Worm (Caenorhabditis elegans) whole organism, early embryonic: ENCODE measurements around the gene F46B3.16.

Experiments
- B0310.2 ChIP-seq: sonication (generic microtip); optimal IDR thresholded peaks from 2 replicates; lab custom pipeline; 2016; ENCODE audit warnings: mild to moderate bottlenecking, missing genetic modification characterization, missing compliant biosample characterization
- F13C5.2 ChIP-seq: sonication (generic microtip); optimal IDR thresholded peaks from 2 replicates; lab custom pipeline; 2017; ENCODE audit warnings: mild to moderate bottlenecking, missing genetic modification characterization, inconsistent platforms, missing compliant biosample characterization
- aly-1 ChIP-seq: sonication (generic microtip); optimal IDR thresholded peaks from 2 replicates; lab custom pipeline; 2016; ENCODE audit warnings: missing genetic modification characterization, missing compliant biosample characterization
- ama-1 ChIP-seq: fragments of 150-350 bp; optimal IDR thresholded peaks from 2 replicates; lab custom pipeline; 2014
- ceh-13 ChIP-seq: fragments of 200-800 bp; sonication (Bioruptor generic); optimal IDR thresholded peaks from 2 replicates; lab custom pipeline; 2018; ENCODE audit warnings: mild to moderate bottlenecking, missing genetic modification characterization, missing compliant biosample characterization
- ceh-36 ChIP-seq: sonication (generic microtip); optimal IDR thresholded peaks from 2 replicates; lab custom pipeline; 2016; ENCODE audit warnings: missing genetic modification characterization, inconsistent platforms, missing compliant biosample characterization
- ets-7 ChIP-seq: sonication (generic microtip); optimal IDR thresholded peaks from 2 replicates; lab custom pipeline; 2016; ENCODE audit warnings: missing genotype, missing genetic modification characterization, missing compliant biosample characterization
- flt-1 ChIP-seq: fragments of 200-800 bp; sonication (Bioruptor generic); IDR thresholded peaks from 2 replicates; pipeline ENCODE4 v1.3.6; 2022; ENCODE audit warnings: missing genetic modification characterization, missing compliant biosample characterization
- hmbx-1 ChIP-seq: sonication (generic microtip); optimal IDR thresholded peaks from 2 replicates; lab custom pipeline; 2016; ENCODE audit warnings: mild to moderate bottlenecking, missing genetic modification characterization, missing compliant biosample characterization
- hmg-4 ChIP-seq: fragments of 200-800 bp; sonication (Bioruptor generic); optimal IDR thresholded peaks from 2 replicates; lab custom pipeline; 2018; ENCODE audit warnings: mild to moderate bottlenecking, missing genetic modification characterization, missing compliant biosample characterization
- hnd-1 ChIP-seq: sonication (generic microtip); optimal IDR thresholded peaks from 2 replicates; lab custom pipeline; 2016; ENCODE audit warnings: missing genetic modification characterization, missing compliant biosample characterization
- pes-1 ChIP-seq: fragments of 200-800 bp; sonication (Bioruptor generic); IDR thresholded peaks from 2 replicates; pipeline ENCODE4 v1.3.6; 2022; ENCODE audit warnings: missing genetic modification reagents, missing genetic modification characterization, missing compliant biosample characterization
- scrt-1 ChIP-seq: fragments of 200-800 bp; sonication (Bioruptor generic); IDR thresholded peaks from 2 replicates; pipeline ENCODE4 v1.3.6; 2022; ENCODE audit warnings: missing genetic modification characterization, missing compliant biosample characterization
- sea-1 ChIP-seq: fragments of 200-800 bp; sonication (Bioruptor generic); conservative IDR thresholded peaks from 2 replicates; pipeline ENCODE4 v1.3.6; 2022; ENCODE audit warnings: missing genetic modification characterization, missing compliant biosample characterization
- tbx-11 ChIP-seq: fragments of 200-800 bp; sonication (Bioruptor generic); IDR thresholded peaks from 2 replicates; pipeline ENCODE4 v1.3.6; 2022; ENCODE audit warnings: missing genetic modification characterization, missing compliant biosample characterization
- tbx-37 ChIP-seq: fragments of 200-800 bp; sonication (Bioruptor generic); conservative IDR thresholded peaks from 2 replicates; pipeline ENCODE4 v1.3.6; 2022; ENCODE audit warnings: missing genetic modification reagents, missing genetic modification characterization, missing compliant biosample characterization
- tra-4 ChIP-seq: sonication (generic microtip); optimal IDR thresholded peaks from 2 replicates; lab custom pipeline; 2017; ENCODE audit warnings: missing genetic modification characterization, missing compliant biosample characterization

The F46B3.16 gene

ce11 chrV:20645479-20645878 lies 11.0 kb downstream of the F46B3.16 start:
- no peak for TF ChIP-seq tra-4
- TF ChIP-seq tbx-11: no peak
- no peak for TF ChIP-seq hnd-1 (tag; lab: Kevin White, UChicago)
- TF ChIP-seq pes-1 (GFP tag; lab: Robert Waterston, UW): no peak
- TF ChIP-seq ets-7 (tag; lab: Kevin White, UChicago): no peak

DNA sequence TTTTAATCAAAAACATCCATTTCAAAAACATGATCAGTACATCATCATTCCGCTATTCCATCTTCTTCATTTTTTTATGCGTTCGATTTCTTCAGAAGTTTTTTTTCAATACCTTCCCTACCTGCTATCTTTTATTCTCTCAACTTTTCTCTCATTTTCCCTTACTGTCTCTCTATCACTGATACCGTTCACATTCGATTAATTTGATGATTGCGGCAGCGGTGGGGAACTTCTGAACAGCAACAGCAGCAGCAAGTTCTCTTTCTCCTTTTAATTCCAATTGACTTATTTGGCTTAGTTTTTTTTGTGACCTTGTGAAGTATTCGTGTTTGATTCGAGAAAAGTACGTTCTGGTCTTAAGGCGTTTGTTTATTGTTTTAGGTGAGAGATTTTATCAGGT lies 14.4 kb downstream of the F46B3.16 start:
- TF ChIP-seq F13C5.2 (no peak), ceh-13 (GFP tag; lab: Kevin White, UChicago) (no peak), sea-1 (GFP tag; lab: Robert Waterston, UW) (no peak), pes-1 (GFP tag; lab: Robert Waterston, UW) (no peak), tbx-11 (no peak), aly-1 (no peak), hnd-1 (tag; lab: Kevin White, UChicago) (no peak), B0310.2 (tag; lab: Kevin White, UChicago) (no peak), hmbx-1 (tag; lab: Kevin White, UChicago) (no peak), tra-4 (no peak), ama-1 (lab: Kevin White, UChicago) (no peak)

DNA sequence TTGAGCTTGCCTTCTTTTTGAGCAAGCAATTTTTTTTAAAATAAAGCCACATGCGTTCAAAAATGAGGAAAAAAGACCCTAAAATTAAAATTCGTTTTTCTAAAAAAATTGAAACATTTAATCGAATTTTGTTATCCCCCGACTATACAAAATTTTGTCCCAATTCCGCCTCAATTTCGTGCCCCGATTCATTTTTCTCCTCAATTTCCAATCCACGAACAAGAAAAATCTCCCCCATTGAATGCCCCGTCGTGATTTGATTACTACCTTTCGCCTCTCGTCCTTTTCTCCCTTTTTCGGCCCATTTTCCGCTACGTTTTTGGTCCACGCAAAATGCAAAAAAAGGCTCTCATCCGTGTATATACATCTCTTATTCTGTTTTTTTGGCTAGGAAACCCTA lies 17.5 kb downstream of the F46B3.16 start:
- TF ChIP-seq ets-7 (tag; lab: Kevin White, UChicago): no peak
- no peak for TF ChIP-seq scrt-1
- TF ChIP-seq ceh-36 (tag; lab: Kevin White, UChicago): no peak
- no peak for TF ChIP-seq B0310.2 (tag; lab: Kevin White, UChicago)
- TF ChIP-seq hnd-1 (tag; lab: Kevin White, UChicago): no peak
- TF ChIP-seq aly-1: no peak
- no peak for TF ChIP-seq sea-1 (GFP tag; lab: Robert Waterston, UW)
- no peak for TF ChIP-seq ceh-13 (GFP tag; lab: Kevin White, UChicago)
- no peak for TF ChIP-seq flt-1
- no peak for TF ChIP-seq hmg-4 (GFP tag; lab: Kevin White, UChicago)
- no peak for TF ChIP-seq tra-4
- TF ChIP-seq ama-1 (lab: Kevin White, UChicago): no peak
- TF ChIP-seq tbx-37 (GFP tag; lab: Robert Waterston, UW): no peak
- no peak for TF ChIP-seq F13C5.2
- TF ChIP-seq tbx-11: no peak

DNA sequence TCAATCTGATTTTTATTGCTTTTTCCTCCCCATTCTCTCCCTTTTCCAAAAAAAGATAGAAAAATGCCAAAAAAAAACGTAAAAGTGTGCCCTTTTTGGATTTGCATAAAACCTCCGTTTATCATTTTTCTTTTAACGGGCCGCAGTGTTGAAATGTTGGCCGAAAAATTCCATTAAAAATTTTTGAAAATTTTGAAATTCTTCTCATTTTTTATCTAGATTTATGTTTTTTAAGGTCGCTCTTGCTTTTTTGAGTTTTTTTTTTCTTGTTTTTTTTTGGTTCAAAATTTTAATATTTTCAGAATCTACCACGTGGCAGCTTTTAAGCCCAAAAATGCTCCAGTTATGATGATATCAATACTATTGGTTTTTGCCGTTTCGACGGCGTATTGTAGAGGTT lies 19.9 kb downstream of the F46B3.16 start, which contains the start of gene mnr-1:
mnr-1 (plus strand) TSS at position 301 of the 400 bp plus-strand sequence.
- no peak for TF ChIP-seq hmg-4 (GFP tag; lab: Kevin White, UChicago)
- no peak for TF ChIP-seq pes-1 (GFP tag; lab: Robert Waterston, UW)
- no peak for TF ChIP-seq tra-4
- no peak for TF ChIP-seq tbx-11
- no peak for TF ChIP-seq ama-1 (lab: Kevin White, UChicago)
- TF ChIP-seq ets-7 (tag; lab: Kevin White, UChicago): no peak
- TF ChIP-seq aly-1: no peak

DNA sequence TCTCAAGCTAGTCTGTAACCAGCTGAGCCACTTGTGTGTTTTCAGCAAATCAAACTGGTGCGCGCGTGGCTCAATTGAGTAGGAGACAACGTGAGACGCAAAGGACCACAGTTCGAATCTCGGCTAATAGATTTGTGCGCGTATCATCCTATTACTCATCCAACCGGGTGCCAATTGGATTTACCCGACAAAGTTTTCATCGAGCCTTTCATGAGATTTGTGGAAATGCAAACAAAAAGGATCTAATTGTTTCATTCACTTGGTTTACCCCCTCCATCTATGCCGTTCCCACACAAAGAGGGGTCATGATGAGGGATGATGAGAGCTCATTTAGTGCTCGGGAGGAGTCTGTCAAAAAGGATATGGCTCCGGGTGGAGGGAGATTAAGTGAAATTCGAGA lies 20.7 kb downstream of the F46B3.16 start:
- TF ChIP-seq tra-4 (no peak), F13C5.2 (no peak), tbx-37 (GFP tag; lab: Robert Waterston, UW) (no peak), aly-1 (no peak), hmg-4 (GFP tag; lab: Kevin White, UChicago) (no peak), pes-1 (GFP tag; lab: Robert Waterston, UW) (no peak), hnd-1 (tag; lab: Kevin White, UChicago) (no peak), flt-1 (no peak), ets-7 (tag; lab: Kevin White, UChicago) (no peak), ama-1 (lab: Kevin White, UChicago) (no peak), scrt-1 (no peak), tbx-11 (no peak), sea-1 (GFP tag; lab: Robert Waterston, UW) (no peak), ceh-13 (GFP tag; lab: Kevin White, UChicago) (no peak), ceh-36 (tag; lab: Kevin White, UChicago) (no peak)

- TF ChIP-seq tbx-11 (no peak), sea-1 (GFP tag; lab: Robert Waterston, UW) (no peak), F13C5.2 (no peak), ets-7 (tag; lab: Kevin White, UChicago) (no peak), B0310.2 (tag; lab: Kevin White, UChicago) (no peak), pes-1 (GFP tag; lab: Robert Waterston, UW) (no peak), flt-1 (no peak), hmg-4 (GFP tag; lab: Kevin White, UChicago) (no peak), hnd-1 (tag; lab: Kevin White, UChicago) (no peak), tra-4 (no peak), ama-1 (lab: Kevin White, UChicago) (no peak), aly-1 (no peak), scrt-1 (no peak), hmbx-1 (tag; lab: Kevin White, UChicago) (no peak), ceh-36 (tag; lab: Kevin White, UChicago) (no peak), tbx-37 (GFP tag; lab: Robert Waterston, UW) (no peak), ceh-13 (GFP tag; lab: Kevin White, UChicago) (no peak)
Observed at ce11 chrV:20656626-20657025, 22.2 kb downstream of the F46B3.16 start.

DNA sequence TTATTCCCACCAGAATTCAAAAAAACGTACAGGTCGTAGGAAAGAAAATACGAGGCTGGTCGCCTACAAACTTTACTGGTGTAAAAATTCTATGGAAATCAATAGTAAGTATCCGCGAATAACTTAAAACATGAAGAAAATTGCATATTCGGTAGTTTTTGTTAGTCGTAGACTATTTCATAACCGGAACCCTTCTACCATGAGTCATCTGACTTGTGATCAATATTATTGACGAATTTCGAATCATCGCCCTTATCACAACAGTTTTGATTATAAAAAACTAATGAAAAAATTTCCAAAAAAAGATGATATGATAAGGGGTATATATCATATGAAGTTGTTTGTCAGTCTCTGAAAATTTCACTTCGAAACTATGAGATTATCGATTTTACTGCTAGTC lies 25.6 kb downstream of the F46B3.16 start, which contains the start of gene W01F3.2:
W01F3.2 (plus strand) TSS at position 301 of the 400 bp plus-strand sequence.
- TF ChIP-seq flt-1 (no peak), aly-1 (no peak), ama-1 (lab: Kevin White, UChicago) (no peak), ceh-36 (tag; lab: Kevin White, UChicago) (no peak), ceh-13 (GFP tag; lab: Kevin White, UChicago) (no peak), B0310.2 (tag; lab: Kevin White, UChicago) (no peak), ets-7 (tag; lab: Kevin White, UChicago) (no peak), tbx-37 (GFP tag; lab: Robert Waterston, UW) (no peak), hnd-1 (tag; lab: Kevin White, UChicago) (no peak), tbx-11 (no peak), F13C5.2 (no peak), hmg-4 (GFP tag; lab: Kevin White, UChicago) (no peak), pes-1 (GFP tag; lab: Robert Waterston, UW) (no peak), sea-1 (GFP tag; lab: Robert Waterston, UW) (no peak), hmbx-1 (tag; lab: Kevin White, UChicago) (no peak), tra-4 (no peak)
